Worm (Caenorhabditis elegans): ENCODE measurements around the gene srw-67.

- TF ChIP-seq lir-3 (tag; optimal IDR thresholded peaks at IDR 0.05; ENCODE audit: poor library complexity) (no peak), unc-62 (GFP tag; optimal IDR thresholded peaks at IDR 0.05) (no peak), sptf-1 (tag; optimal IDR thresholded peaks at IDR 0.05) (no peak), fos-1 (tag; optimal IDR thresholded peaks at IDR 0.05) (no peak), F16B12.6 (tag; optimal IDR thresholded peaks at IDR 0.05) (no peak), ztf-11 (tag; optimal IDR thresholded peaks at IDR 0.05) (no peak), mep-1 (tag; optimal IDR thresholded peaks at IDR 0.05) (no peak), ceh-90 (tag; optimal IDR thresholded peaks at IDR 0.05) (no peak), lin-39 (tag; optimal IDR thresholded peaks at IDR 0.05) (no peak), fkh-10 (GFP tag; optimal IDR thresholded peaks at IDR 0.05) (no peak)
Observed at ce11 chrV:7374090-7374489, 43.4 kb upstream of the srw-67 start, which contains the start of gene srx-56.

Data from whole organism, L1 larva.